Worm (Caenorhabditis elegans) whole organism, L4 larva: ENCODE results near the gene K01A11.3.

Source experiments
- F49E8.2 ChIP-seq: sonication (generic microtip); optimal IDR thresholded peaks from 2 replicates; lab custom pipeline; 2016; ENCODE audit warnings: missing compliant biosample characterization, mild to moderate bottlenecking, missing genetic modification characterization, borderline replicate concordance
- Y75B8A.6 ChIP-seq: fragments of 200-800 bp; sonication (Bioruptor generic); IDR thresholded peaks from 2 replicates; pipeline ENCODE4 v1.3.6; 2022; ENCODE audit warnings: missing genetic modification reagents, missing genetic modification characterization, missing compliant biosample characterization
- attf-4 ChIP-seq: sonication (generic microtip); optimal IDR thresholded peaks from 3 replicates; lab custom pipeline; 2017; ENCODE audit warnings: missing biosample characterization, missing genetic modification characterization
- ctbp-1 ChIP-seq: fragments of 200-800 bp; sonication (Bioruptor generic); IDR thresholded peaks from 2 replicates; pipeline ENCODE4 v1.3.6; 2022; ENCODE audit warnings: missing genetic modification reagents, missing genetic modification characterization, missing compliant biosample characterization
- dve-1 ChIP-seq: sonication (generic microtip); optimal IDR thresholded peaks from 2 replicates; lab custom pipeline; 2017; ENCODE audit warnings: antibody characterized with exemption, mild to moderate bottlenecking, missing genetic modification characterization, missing compliant biosample characterization; ENCODE audit not compliant: insufficient read depth
- egl-27 ChIP-seq: sonication (generic microtip); optimal IDR thresholded peaks from 3 replicates; lab custom pipeline; 2017; ENCODE audit warnings: missing biosample characterization, missing genetic modification reagents, missing genetic modification characterization
- fkh-10 ChIP-seq: fragments of 150-350 bp; optimal IDR thresholded peaks from 2 replicates; lab custom pipeline; 2014; ENCODE audit warnings: missing biosample characterization, missing genetic modification reagents, missing genetic modification characterization
- hlh-11 ChIP-seq: fragments of 200-800 bp; sonication (Bioruptor generic); optimal IDR thresholded peaks from 2 replicates; lab custom pipeline; 2018; ENCODE audit warnings: mild to moderate bottlenecking, missing genetic modification characterization, missing compliant biosample characterization
- mep-1 ChIP-seq: fragments of 150-350 bp; sonication (generic microtip); optimal IDR thresholded peaks from 3 replicates; lab custom pipeline; 2014; ENCODE audit warnings: missing biosample characterization, missing genetic modification characterization
- nhr-102 ChIP-seq: sonication (generic microtip); optimal IDR thresholded peaks from 2 replicates; lab custom pipeline; 2016; ENCODE audit warnings: mild to moderate bottlenecking, missing genetic modification characterization, moderate library complexity, missing compliant biosample characterization
- zag-1 ChIP-seq: fragments of 150-350 bp; optimal IDR thresholded peaks from 2 replicates; lab custom pipeline; 2014; ENCODE audit warnings: missing biosample characterization, missing genetic modification characterization

- TF ChIP-seq nhr-102 (no peak), Y75B8A.6 (GFP tag; lab: Robert Waterston, UW) (no peak), F49E8.2 (tag; lab: Kevin White, UChicago) (no peak), mep-1 (no peak), ctbp-1 (GFP tag; lab: Robert Waterston, UW) (no peak), egl-27 (tag; lab: Kevin White, UChicago) (no peak), dve-1 (no peak), attf-4 (tag; lab: Kevin White, UChicago) (no peak), zag-1 (tag; lab: Kevin White, UChicago) (no peak), hlh-11 (tag; lab: Kevin White, UChicago) (no peak), fkh-10 (GFP tag; lab: Kevin White, UChicago) (no peak)
Observed at ce11 chrIII:3480950-3481349, 28.5 kb upstream of the K01A11.3 start.
